Worm (Caenorhabditis elegans) whole organism, L4 larva: ENCODE results near the gene C16B8.2.

Experiments
- mxl-3 ChIP-seq: fragments of 200-800 bp; sonication (Bioruptor generic); optimal IDR thresholded peaks from 2 replicates; lab custom pipeline; 2018; ENCODE audit warnings: mild to moderate bottlenecking, missing genetic modification characterization, missing compliant biosample characterization
- zip-2 ChIP-seq: fragments of 150-350 bp; optimal IDR thresholded peaks from 2 replicates; lab custom pipeline; 2014; ENCODE audit warnings: missing biosample characterization, missing genetic modification characterization

- no peak for TF ChIP-seq zip-2 (tag; lab: Kevin White, UChicago)
- TF ChIP-seq mxl-3, result no peak
Observed at ce11 chrX:3958252-3958651, 8.0 kb downstream of the C16B8.2 start, which contains the start of gene lin-18.
